Worm (Caenorhabditis elegans) whole organism, mixed stage, embryonic: ENCODE measurements around the gene set-31.

Experiments
- hlh-1 ChIP-seq: fragments of 150-350 bp; optimal IDR thresholded peaks from 2 replicates; lab custom pipeline; 2014; ENCODE audit warnings: missing biosample characterization, missing genetic modification reagents, missing genetic modification characterization
- sem-2 ChIP-seq: fragments of 200-800 bp; sonication (Bioruptor generic); optimal IDR thresholded peaks from 2 replicates; lab custom pipeline; 2018; ENCODE audit warnings: mild to moderate bottlenecking, missing genetic modification characterization, missing compliant biosample characterization
- unc-120 ChIP-seq: sonication (generic microtip); optimal IDR thresholded peaks from 2 replicates; lab custom pipeline; 2017; ENCODE audit warnings: missing genetic modification characterization, missing compliant biosample characterization; ENCODE audit not compliant: poor library complexity, severe bottlenecking

- TF ChIP-seq hlh-1 (tag; lab: Kevin White, UChicago) (no peak), unc-120 (tag; lab: Kevin White, UChicago) (no peak), sem-2 (GFP tag; lab: Kevin White, UChicago) (no peak)
These were observed 12.1 kb upstream of the set-31 start for ce11 chrV:14405647-14406046.
